Worm (Caenorhabditis elegans) whole organism, L3 larva: ENCODE data around the gene grk-2.

Experiments
- R02D3.7 ChIP-seq: fragments of 150-350 bp; optimal IDR thresholded peaks from 2 replicates; lab custom pipeline; 2014; ENCODE audit warnings: missing biosample characterization, missing genetic modification characterization
- ZK546.5 ChIP-seq: sonication (generic microtip); optimal IDR thresholded peaks from 2 replicates; lab custom pipeline; 2017; ENCODE audit warnings: missing biosample characterization, missing genetic modification characterization
- ama-1 ChIP-seq: fragments of 150-350 bp; optimal IDR thresholded peaks from 2 replicates; lab custom pipeline; 2018
- ceh-16 ChIP-seq: sonication (generic microtip); optimal IDR thresholded peaks from 2 replicates; lab custom pipeline; 2017; ENCODE audit warnings: missing biosample characterization, missing genetic modification characterization
- ceh-28 ChIP-seq: fragments of 150-350 bp; optimal IDR thresholded peaks from 2 replicates; lab custom pipeline; 2014; ENCODE audit warnings: missing biosample characterization, missing genetic modification reagents, missing genetic modification characterization
- daf-12 ChIP-seq: fragments of 150-350 bp; optimal IDR thresholded peaks from 2 replicates; lab custom pipeline; 2014; ENCODE audit warnings: missing biosample characterization, missing genetic modification reagents, missing genetic modification characterization
- elt-1 ChIP-seq: fragments of 150-350 bp; optimal IDR thresholded peaks from 2 replicates; lab custom pipeline; 2014; ENCODE audit warnings: missing biosample characterization, missing genetic modification characterization
- elt-2 ChIP-seq: sonication (generic microtip); optimal IDR thresholded peaks from 2 replicates; lab custom pipeline; 2016; ENCODE audit warnings: missing genetic modification reagents, mild to moderate bottlenecking, missing genetic modification characterization, missing compliant biosample characterization
- fkh-2 ChIP-seq: fragments of 150-350 bp; optimal IDR thresholded peaks from 2 replicates; lab custom pipeline; 2014; ENCODE audit warnings: missing biosample characterization, missing genetic modification reagents, missing genetic modification characterization
- hmg-11 ChIP-seq: sonication (generic microtip); optimal IDR thresholded peaks from 2 replicates; lab custom pipeline; 2016; ENCODE audit warnings: missing genetic modification characterization, missing compliant biosample characterization
- jun-1 ChIP-seq: fragments of 150-350 bp; optimal IDR thresholded peaks from 2 replicates; lab custom pipeline; 2014; ENCODE audit warnings: missing biosample characterization, missing genetic modification reagents, missing genetic modification characterization
- lin-39 ChIP-seq: fragments of 150-350 bp; optimal IDR thresholded peaks from 2 replicates; lab custom pipeline; 2018; ENCODE audit warnings: missing biosample characterization, missing genetic modification reagents, missing genetic modification characterization
- lsy-12 ChIP-seq: sonication (generic microtip); optimal IDR thresholded peaks from 2 replicates; lab custom pipeline; 2016; ENCODE audit warnings: mild to moderate bottlenecking, missing genetic modification characterization, missing compliant biosample characterization
- mdl-1 ChIP-seq: fragments of 150-350 bp; optimal IDR thresholded peaks from 2 replicates; lab custom pipeline; 2014; ENCODE audit warnings: missing biosample characterization, missing genetic modification characterization
- nfya-1 ChIP-seq: sonication (generic microtip); optimal IDR thresholded peaks from 2 replicates; lab custom pipeline; 2017; ENCODE audit warnings: missing genetic modification characterization, mild to moderate bottlenecking, missing compliant biosample characterization, antibody characterized with exemption, moderate library complexity; ENCODE audit not compliant: insufficient read depth
- nhr-11 ChIP-seq: fragments of 150-350 bp; optimal IDR thresholded peaks from 2 replicates; lab custom pipeline; 2014; ENCODE audit warnings: missing biosample characterization, missing genetic modification characterization
- nhr-12 ChIP-seq: fragments of 150-350 bp; optimal IDR thresholded peaks from 2 replicates; lab custom pipeline; 2014; ENCODE audit warnings: missing biosample characterization, missing genetic modification characterization
- nhr-23 ChIP-seq: fragments of 150-350 bp; optimal IDR thresholded peaks from 2 replicates; lab custom pipeline; 2014; ENCODE audit warnings: missing biosample characterization, missing genetic modification reagents, missing genetic modification characterization
- nhr-25 ChIP-seq: sonication (generic microtip); optimal IDR thresholded peaks from 2 replicates; lab custom pipeline; 2017; ENCODE audit warnings: missing biosample characterization, missing genetic modification characterization
- nhr-43 ChIP-seq: sonication (generic microtip); optimal IDR thresholded peaks from 2 replicates; lab custom pipeline; 2016; ENCODE audit warnings: mild to moderate bottlenecking, missing genetic modification characterization, missing compliant biosample characterization; ENCODE audit not compliant: poor library complexity, severe bottlenecking
- nhr-67 ChIP-seq: fragments of 150-350 bp; optimal IDR thresholded peaks from 2 replicates; lab custom pipeline; 2014; ENCODE audit warnings: missing biosample characterization, missing genetic modification characterization
- nhr-76 ChIP-seq: fragments of 150-350 bp; sonication (generic microtip); optimal IDR thresholded peaks from 5 replicates; lab custom pipeline; 2014; ENCODE audit warnings: missing biosample characterization, missing genetic modification characterization
- pha-4 ChIP-seq: fragments of 150-350 bp; optimal IDR thresholded peaks from 2 replicates; lab custom pipeline; 2014; ENCODE audit warnings: missing biosample characterization, missing genetic modification reagents, missing genetic modification characterization
- pqm-1 ChIP-seq: fragments of 150-350 bp; optimal IDR thresholded peaks from 2 replicates; lab custom pipeline; 2017; ENCODE audit warnings: missing biosample characterization, missing genetic modification characterization, inconsistent platforms
- sea-2 ChIP-seq: fragments of 150-350 bp; sonication (generic microtip); optimal IDR thresholded peaks from 4 replicates; lab custom pipeline; 2014; ENCODE audit warnings: missing biosample characterization, missing genetic modification reagents, missing genetic modification characterization
- skn-1 ChIP-seq: fragments of 150-350 bp; optimal IDR thresholded peaks from 2 replicates; lab custom pipeline; 2014; ENCODE audit warnings: missing biosample characterization, missing genetic modification characterization
- snpc-4 ChIP-seq: fragments of 150-350 bp; optimal IDR thresholded peaks from 2 replicates; lab custom pipeline; 2014; ENCODE audit warnings: missing biosample characterization, missing genetic modification characterization
- tbx-2 ChIP-seq: sonication (generic microtip); optimal IDR thresholded peaks from 2 replicates; lab custom pipeline; 2016; ENCODE audit warnings: mild to moderate bottlenecking, missing genetic modification characterization, missing compliant biosample characterization
- unc-62 ChIP-seq: fragments of 150-350 bp; sonication (generic microtip); optimal IDR thresholded peaks from 4 replicates; lab custom pipeline; 2014; ENCODE audit warnings: missing biosample characterization, missing genetic modification reagents, missing genetic modification characterization
- ztf-11 ChIP-seq: fragments of 150-350 bp; optimal IDR thresholded peaks from 2 replicates; lab custom pipeline; 2014; ENCODE audit warnings: missing biosample characterization, missing genetic modification characterization
- ztf-4 ChIP-seq: fragments of 150-350 bp; optimal IDR thresholded peaks from 2 replicates; lab custom pipeline; 2014; ENCODE audit warnings: missing biosample characterization, missing genetic modification characterization

grk-2 gene

DNA sequence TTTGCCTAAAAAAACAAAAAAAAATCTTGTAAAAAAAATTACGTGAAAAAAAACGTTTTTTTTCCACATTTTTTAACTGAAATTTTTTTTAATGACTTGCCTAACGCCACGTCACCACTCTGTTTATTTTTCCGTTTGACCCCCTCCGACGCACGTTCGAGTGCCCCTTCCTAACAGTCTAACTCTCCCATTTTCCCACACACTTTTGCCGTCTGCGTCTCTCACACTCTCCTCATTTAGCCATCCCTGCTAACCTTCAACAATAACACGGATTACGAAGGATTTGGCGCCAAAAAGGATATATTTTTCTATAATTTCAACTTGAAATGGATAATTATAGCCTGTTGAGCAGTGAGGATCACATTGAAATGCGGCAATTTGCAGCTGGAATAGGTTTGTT is 28.7 kb upstream of the grk-2 start:
- TF ChIP-seq nhr-67 (no peak), nhr-76 (tag; lab: Kevin White, UChicago) (no peak), nhr-11 (tag; lab: Kevin White, UChicago) (no peak), ceh-16 (tag; lab: Kevin White, UChicago) (no peak), skn-1 (no peak), ama-1 (no peak), nfya-1 (tag; lab: Kevin White, UChicago) (peak; percentile 26), nhr-23 (tag; lab: Kevin White, UChicago) (peak; percentile 19), R02D3.7 (tag; lab: Kevin White, UChicago) (no peak), ZK546.5 (tag; lab: Kevin White, UChicago) (no peak), pha-4 (tag; lab: Kevin White, UChicago) (peak; percentile 78), hmg-11 (tag; lab: Kevin White, UChicago) (peak; percentile 47), ztf-4 (tag; lab: Kevin White, UChicago) (no peak)

ce11 chrIII:649935-650334 is 26.0 kb upstream of the grk-2 start:
- TF ChIP-seq nhr-76 (tag; lab: Kevin White, UChicago) (no peak), lsy-12 (tag; lab: Kevin White, UChicago) (no peak), R02D3.7 (tag; lab: Kevin White, UChicago) (no peak), ZK546.5 (tag; lab: Kevin White, UChicago) (no peak), ztf-11 (tag; lab: Kevin White, UChicago) (no peak), nhr-11 (tag; lab: Kevin White, UChicago) (no peak), nhr-43 (tag; lab: Kevin White, UChicago) (no peak), sea-2 (GFP tag; lab: Kevin White, UChicago) (no peak), skn-1 (no peak), mdl-1 (tag; lab: Kevin White, UChicago) (no peak), hmg-11 (tag; lab: Kevin White, UChicago) (no peak), ceh-16 (tag; lab: Kevin White, UChicago) (no peak), lin-39 (no peak), ceh-28 (tag; lab: Kevin White, UChicago) (no peak), nhr-12 (tag; lab: Kevin White, UChicago) (no peak), tbx-2 (tag; lab: Kevin White, UChicago) (no peak), snpc-4 (tag; lab: Kevin White, UChicago) (no peak), fkh-2 (no peak), nhr-23 (tag; lab: Kevin White, UChicago) (no peak)
- TF ChIP-seq, all 47 proteins: peak for 0

DNA sequence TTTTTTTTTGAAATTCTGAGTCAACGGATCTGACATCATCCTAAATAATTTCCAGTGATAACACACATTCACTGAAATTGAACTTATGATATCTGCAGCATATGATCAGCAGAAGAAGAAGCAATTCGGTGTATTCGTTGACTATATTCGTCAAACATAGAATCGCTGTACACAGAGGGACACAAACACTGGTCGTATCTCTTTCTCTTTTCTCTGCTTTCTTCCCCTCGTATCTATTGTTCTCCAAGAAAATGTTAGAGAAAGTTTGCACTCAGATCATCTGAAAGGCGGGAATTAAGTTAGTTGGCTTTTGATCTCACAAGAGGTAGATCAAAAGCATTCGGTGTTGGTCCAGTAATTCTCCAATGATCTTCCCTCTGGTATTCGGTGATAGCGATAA is 25.4 kb upstream of the grk-2 start:
- TF ChIP-seq nhr-25 (tag; lab: Kevin White, UChicago) = peak; percentile 57
- no peak for TF ChIP-seq skn-1

- TF ChIP-seq pqm-1 (tag; lab: Kevin White, UChicago) (peak; percentile 76), ceh-28 (tag; lab: Kevin White, UChicago) (peak; percentile 52), nhr-12 (tag; lab: Kevin White, UChicago) (no peak), elt-2 (tag; lab: Kevin White, UChicago) (peak; percentile 71), nhr-25 (tag; lab: Kevin White, UChicago) (peak; percentile 48), jun-1 (tag; lab: Kevin White, UChicago) (peak; percentile 54), daf-12 (no peak), ztf-4 (tag; lab: Kevin White, UChicago) (no peak)
Observed at ce11 chrIII:651587-651986, 24.3 kb upstream of the grk-2 start.

DNA sequence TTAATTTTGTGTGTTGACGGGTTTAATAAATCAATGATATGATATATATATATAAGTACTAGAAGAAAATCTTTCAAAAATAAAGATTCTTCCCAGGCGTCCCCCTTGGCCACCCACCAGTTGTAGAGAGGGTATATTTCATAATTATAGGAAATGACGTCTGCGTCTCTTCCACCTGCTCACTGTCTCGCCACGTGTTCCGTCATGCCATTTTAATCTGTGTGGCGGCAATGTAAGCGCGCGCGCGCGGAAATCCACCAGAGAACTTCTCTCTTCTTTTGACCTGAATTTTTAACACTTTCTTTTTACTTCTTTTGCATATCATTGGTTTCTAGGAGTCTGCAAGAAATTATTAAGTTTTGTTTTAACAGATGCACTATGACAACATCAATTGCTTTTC is 21.6 kb upstream of the grk-2 start:
- no peak for TF ChIP-seq nhr-67
- TF ChIP-seq nhr-23 (tag; lab: Kevin White, UChicago) = peak; percentile 52
- no peak for TF ChIP-seq nhr-11 (tag; lab: Kevin White, UChicago)

- TF ChIP-seq elt-1 (tag; lab: Kevin White, UChicago) (peak; percentile 56), unc-62 (GFP tag; lab: Kevin White, UChicago) (no peak)
Observed at ce11 chrIII:656660-657059, 19.3 kb upstream of the grk-2 start.
